Fruit fly (Drosophila melanogaster): ENCODE data around the gene CheB38a.
A peak's percentile ranks its signal among the peaks of the same experiment; 100 is the strongest.

CheB38a gene

dm6 chr2L:20797515-20797847 is 20.9 kb downstream of the CheB38a start, which contains the start of gene CG9328 (continued):
- TF ChIP-seq hbn (GFP tag; IDR thresholded peaks at IDR 0.05; ENCODE audit: partially characterized antibody) (no peak), dimm (GFP tag; IDR thresholded peaks at IDR 0.05) (no peak), CG11695 (GFP tag; IDR thresholded peaks at IDR 0.05) (peak; percentile 48; the same call in 1 of the 3 replicates), CG12104 (GFP tag; optimal IDR thresholded peaks at IDR 0.05) (no peak), crc (GFP tag; optimal IDR thresholded peaks at IDR 0.05) (no peak), Spps (tag; optimal IDR thresholded peaks at IDR 0.05) (peak; percentile 12), Myb (GFP tag; optimal IDR thresholded peaks at IDR 0.05) (peak; percentile 19), Hr3 (GFP tag; optimal IDR thresholded peaks at IDR 0.05) (peak; percentile 17), bigmax (GFP tag; optimal IDR thresholded peaks at IDR 0.05) (peak; percentile 46), C15 (GFP tag; IDR thresholded peaks at IDR 0.05) (no peak), gcm (GFP tag; optimal IDR thresholded peaks at IDR 0.05) (peak; percentile 17), CG12299 (tag; optimal IDR thresholded peaks at IDR 0.05) (peak; percentile 13), PHDP (tag; optimal IDR thresholded peaks at IDR 0.05) (peak; percentile 59), CG13287 (GFP tag; IDR thresholded peaks at IDR 0.05; ENCODE audit: partially characterized antibody) (peak; percentile 41), Ada2b (GFP tag; IDR thresholded peaks at IDR 0.05) (no peak), trh (GFP tag; optimal IDR thresholded peaks at IDR 0.05) (no peak), CG1792 (GFP tag; optimal IDR thresholded peaks at IDR 0.05) (no peak), ttk (GFP tag; IDR thresholded peaks at IDR 0.05) (no peak), CG11723 (GFP tag; optimal IDR thresholded peaks at IDR 0.05) (peak; percentile 6), Bgb (GFP tag; IDR thresholded peaks at IDR 0.05; ENCODE audit: partially characterized antibody) (peak; percentile 72), dan (GFP tag; IDR thresholded peaks at IDR 0.05) (no peak), ro (GFP tag; IDR thresholded peaks at IDR 0.05) (no peak), wek (GFP tag; optimal IDR thresholded peaks at IDR 0.05) (peak; percentile 55), CG10654 (GFP tag; optimal IDR thresholded peaks at IDR 0.05) (no peak), CG14965 (GFP tag; optimal IDR thresholded peaks at IDR 0.05; ENCODE audit: borderline replicate concordance) (no peak), CG18764 (GFP tag; optimal IDR thresholded peaks at IDR 0.05) (no peak), nerfin-1 (tag; optimal IDR thresholded peaks at IDR 0.05) (peak; percentile 69), odd (GFP tag; optimal IDR thresholded peaks at IDR 0.05) (no peak), CG14050 (GFP tag; IDR thresholded peaks at IDR 0.05) (peak; percentile 28; the same call in 1 of the 3 replicates), az2 (GFP tag; optimal IDR thresholded peaks at IDR 0.05) (no peak), gcm2 (GFP tag; optimal IDR thresholded peaks at IDR 0.05) (no peak), Doc3 (GFP tag; IDR thresholded peaks at IDR 0.05; ENCODE audit: partially characterized antibody) (no peak), MBD-R2 (GFP tag; IDR thresholded peaks at IDR 0.05) (no peak; the same call in 1 of the 2 replicates), CG14441 (GFP tag; IDR thresholded peaks at IDR 0.05) (0 out of 2 replicates have a peak, but pooled peaks have one; percentile 27), gro (GFP tag; optimal IDR thresholded peaks at IDR 0.05) (peak; percentile 77), trem (tag; optimal IDR thresholded peaks at IDR 0.05) (peak; percentile 70), Ptx1 (GFP tag; IDR thresholded peaks at IDR 0.05) (peak; percentile 27; the same call in 1 of the 2 replicates), cato (GFP tag; optimal IDR thresholded peaks at IDR 0.05; ENCODE audit: borderline replicate concordance) (peak; percentile 6), grn (GFP tag; optimal IDR thresholded peaks at IDR 0.05) (no peak), fd96Cb (tag; optimal IDR thresholded peaks at IDR 0.05) (peak; percentile 17), CG7556 (GFP tag; optimal IDR thresholded peaks at IDR 0.05) (no peak), Asciz (GFP tag; optimal IDR thresholded peaks at IDR 0.05) (no peak), zfh2 (GFP tag; optimal IDR thresholded peaks at IDR 0.05) (no peak), cg (GFP tag; optimal IDR thresholded peaks at IDR 0.05) (no peak), gt (GFP tag; IDR thresholded peaks at IDR 0.05) (no peak), CoRest (tag; optimal IDR thresholded peaks at IDR 0.05) (peak; percentile 37), B-H2 (GFP tag; optimal IDR thresholded peaks at IDR 0.05) (no peak), gem (tag; optimal IDR thresholded peaks at IDR 0.05) (peak; percentile 66), CG7786 (GFP tag; optimal IDR thresholded peaks at IDR 0.05) (no peak), CG7928 (GFP tag; optimal IDR thresholded peaks at IDR 0.05) (no peak), Awh (GFP tag; IDR thresholded peaks at IDR 0.05) (0 out of 2 replicates have a peak, but pooled peaks have one; percentile 6), Rx (GFP tag; IDR thresholded peaks at IDR 0.05) (no peak)

All from whole organism, embryonic.